Worm (Caenorhabditis elegans): ENCODE data around the gene C07A9.12.

DNA sequence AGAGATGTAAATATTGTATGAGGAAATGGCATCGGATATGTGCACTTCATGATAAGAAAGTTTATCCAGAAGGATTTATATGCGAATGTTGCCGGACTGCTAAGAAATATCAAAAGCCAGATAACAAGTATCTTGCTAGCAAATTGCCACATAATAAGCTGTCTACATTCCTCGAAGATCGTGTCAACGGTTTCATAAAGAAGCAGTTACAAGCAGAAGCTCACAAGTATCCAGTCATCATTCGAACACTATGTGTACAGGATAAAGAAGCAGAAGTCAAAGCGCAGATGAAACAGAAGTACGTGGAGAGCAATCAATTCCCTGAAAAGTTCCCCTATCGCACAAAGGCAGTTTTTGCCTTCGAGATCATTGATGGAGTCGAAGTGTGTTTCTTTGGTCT, 43.3 kb upstream of the C07A9.12 start:
- TF ChIP-seq tra-4 (tag; optimal IDR thresholded peaks at IDR 0.05), result no peak
- TF ChIP-seq hmbx-1 (tag; optimal IDR thresholded peaks at IDR 0.05), result no peak
- TF ChIP-seq flt-1 (GFP tag; IDR thresholded peaks at IDR 0.05), result no peak
- TF ChIP-seq hmg-4 (GFP tag; optimal IDR thresholded peaks at IDR 0.05), result no peak
- peak; percentile 68 for TF ChIP-seq ama-1 (optimal IDR thresholded peaks at IDR 0.05)
- TF ChIP-seq B0310.2 (tag; optimal IDR thresholded peaks at IDR 0.05), result no peak
- TF ChIP-seq tbx-11 (GFP tag; IDR thresholded peaks at IDR 0.05), result no peak
- no peak for TF ChIP-seq aly-1 (tag; optimal IDR thresholded peaks at IDR 0.05)
- TF ChIP-seq F13C5.2 (tag; optimal IDR thresholded peaks at IDR 0.05), result no peak
- no peak for TF ChIP-seq ets-7 (tag; optimal IDR thresholded peaks at IDR 0.05)
- TF ChIP-seq ceh-13 (GFP tag; optimal IDR thresholded peaks at IDR 0.05), result no peak
- no peak for TF ChIP-seq scrt-1 (GFP tag; IDR thresholded peaks at IDR 0.05)
- TF ChIP-seq hnd-1 (tag; optimal IDR thresholded peaks at IDR 0.05), result no peak
